Worm (Caenorhabditis elegans) whole organism, midembryonic: ENCODE results near the gene ugt-34.

Experiments
- T22C8.4 ChIP-seq: fragments of 200-800 bp; sonication (Bioruptor generic); IDR thresholded peaks from 2 replicates; pipeline ENCODE4 v1.3.6; 2022; ENCODE audit warnings: missing genetic modification characterization, missing compliant biosample characterization
- cog-1 ChIP-seq: sonication (generic microtip); optimal IDR thresholded peaks from 2 replicates; lab custom pipeline; 2016; ENCODE audit warnings: missing genetic modification characterization, missing compliant biosample characterization
- flt-1 ChIP-seq: fragments of 200-800 bp; sonication (Bioruptor generic); IDR thresholded peaks from 2 replicates; pipeline ENCODE4 v1.3.6; 2022; ENCODE audit warnings: missing genetic modification characterization, missing compliant biosample characterization
- klf-2 ChIP-seq: fragments of 200-800 bp; sonication (Bioruptor generic); conservative IDR thresholded peaks from 2 replicates; pipeline ENCODE4 v1.3.6; 2022; ENCODE audit warnings: missing genetic modification reagents, missing genetic modification characterization, missing compliant biosample characterization
- med-1 ChIP-seq: sonication (generic microtip); optimal IDR thresholded peaks from 2 replicates; lab custom pipeline; 2017; ENCODE audit warnings: missing genetic modification characterization, mild to moderate bottlenecking, missing compliant biosample characterization, antibody characterized with exemption, missing genetic modification reagents; ENCODE audit not compliant: insufficient read depth
- ref-1 ChIP-seq: fragments of 200-800 bp; sonication (Bioruptor generic); conservative IDR thresholded peaks from 2 replicates; pipeline ENCODE4 v1.3.6; 2022; ENCODE audit warnings: missing genetic modification reagents, missing genetic modification characterization, missing compliant biosample characterization
- tab-1 ChIP-seq: fragments of 200-800 bp; sonication (Bioruptor generic); IDR thresholded peaks from 2 replicates; pipeline ENCODE4 v1.3.6; 2022; ENCODE audit warnings: missing genetic modification characterization, missing compliant biosample characterization
- ztf-23 ChIP-seq: fragments of 200-800 bp; sonication (Bioruptor generic); IDR thresholded peaks from 2 replicates; pipeline ENCODE4 v1.3.6; 2022; ENCODE audit warnings: missing genetic modification reagents, missing genetic modification characterization, missing compliant biosample characterization
- ztf-29 ChIP-seq: fragments of 200-800 bp; sonication (Bioruptor generic); IDR thresholded peaks from 2 replicates; pipeline ENCODE4 v1.3.6; 2022; ENCODE audit warnings: missing genetic modification reagents, missing genetic modification characterization, missing compliant biosample characterization

ugt-34 gene

ce11 chrV:10632758-10633157 is 24.0 kb downstream of the ugt-34 start, which contains the start of gene mab-23:
TSS of gene mab-23 (plus strand) at chrV:10633058.
- no peak for TF ChIP-seq med-1
- TF ChIP-seq ztf-29: no peak
- no peak for TF ChIP-seq ref-1
- TF ChIP-seq ztf-23 (GFP tag; lab: Robert Waterston, UW): no peak
- TF ChIP-seq cog-1 (tag; lab: Kevin White, UChicago): no peak
- TF ChIP-seq tab-1 (GFP tag; lab: Robert Waterston, UW): no peak
- no peak for TF ChIP-seq flt-1 (GFP tag; lab: Robert Waterston, UW)
- TF ChIP-seq klf-2: no peak
- no peak for TF ChIP-seq T22C8.4

- TF ChIP-seq ztf-29 (no peak), ref-1 (no peak), med-1 (no peak), ztf-23 (GFP tag; lab: Robert Waterston, UW) (no peak), tab-1 (GFP tag; lab: Robert Waterston, UW) (no peak), flt-1 (GFP tag; lab: Robert Waterston, UW) (no peak), T22C8.4 (no peak), cog-1 (tag; lab: Kevin White, UChicago) (no peak), klf-2 (no peak)
Observed at ce11 chrV:10630497-10630896, 26.3 kb downstream of the ugt-34 start.

- TF ChIP-seq med-1 (no peak), klf-2 (no peak), cog-1 (tag; lab: Kevin White, UChicago) (no peak)
Observed at ce11 chrV:10615496-10615895, 41.3 kb downstream of the ugt-34 start, which contains the start of gene H09F14.1. TSS of gene H09F14.1 (minus strand) at chrV:10615596.
